Fruit fly (Drosophila melanogaster): Measurements from ENCODE around the gene ORMDL.

The ORMDL gene

dm6 chr3L:21617354-21617753 is 17.8 kb upstream of the ORMDL start, which contains the start of the genes S1P and CG11307:
Gene S1P, minus strand, starts transcription at chr3L:21617376.
Gene CG11307, plus strand, starts transcription at chr3L:21617623.
- no peak for TF ChIP-seq usp (GFP tag; optimal IDR thresholded peaks at IDR 0.05)
- peak; percentile 12 for TF ChIP-seq tai (GFP tag; optimal IDR thresholded peaks at IDR 0.05)
- no peak for TF ChIP-seq brk (GFP tag; optimal IDR thresholded peaks at IDR 0.05)
- TF ChIP-seq CG9705 (GFP tag; optimal IDR thresholded peaks at IDR 0.05): no peak
- no peak for TF ChIP-seq Dfd (GFP tag; optimal IDR thresholded peaks at IDR 0.05)

dm6 chr3L:21625547-21625946 is 9.6 kb upstream of the ORMDL start, which contains the start of the genes CG7166 and Alg11:
Gene CG7166, minus strand, starts transcription at chr3L:21625647.
Gene Alg11, plus strand, starts transcription at chr3L:21625806.
- no peak for TF ChIP-seq Dfd (GFP tag; optimal IDR thresholded peaks at IDR 0.05)
- no peak for TF ChIP-seq sage (GFP tag; optimal IDR thresholded peaks at IDR 0.05)
- no peak for TF ChIP-seq rgr (GFP tag; optimal IDR thresholded peaks at IDR 0.05)
- no peak for TF ChIP-seq OdsH (GFP tag; optimal IDR thresholded peaks at IDR 0.05)
- TF ChIP-seq woc (GFP tag; optimal IDR thresholded peaks at IDR 0.05): no peak
- TF ChIP-seq CrebA (GFP tag; optimal IDR thresholded peaks at IDR 0.05; ENCODE audit: borderline replicate concordance): no peak
- TF ChIP-seq Myc (optimal IDR thresholded peaks at IDR 0.05): no peak
- no peak for TF ChIP-seq Jra (GFP tag; optimal IDR thresholded peaks at IDR 0.05)
- no peak for TF ChIP-seq brk (GFP tag; optimal IDR thresholded peaks at IDR 0.05)
- TF ChIP-seq CG9705 (GFP tag; optimal IDR thresholded peaks at IDR 0.05): no peak
- TF ChIP-seq HLH106 (tag; optimal IDR thresholded peaks at IDR 0.05): no peak
- no peak for TF ChIP-seq Vsx2 (GFP tag; optimal IDR thresholded peaks at IDR 0.05; ENCODE audit: partially characterized antibody)
- TF ChIP-seq Sp1 (GFP tag; optimal IDR thresholded peaks at IDR 0.05): no peak
- no peak for TF ChIP-seq CG32264 (GFP tag; optimal IDR thresholded peaks at IDR 0.05)
- TF ChIP-seq h (GFP tag; optimal IDR thresholded peaks at IDR 0.05): no peak
- TF ChIP-seq dl (GFP tag; optimal IDR thresholded peaks at IDR 0.05; ENCODE audit: insufficient read depth in 1 of 2, partially characterized antibody in 2 of 2): no peak
- no peak for TF ChIP-seq Hnf4 (GFP tag; optimal IDR thresholded peaks at IDR 0.05)
- no peak for TF ChIP-seq ey (GFP tag; optimal IDR thresholded peaks at IDR 0.05)
- no peak for TF ChIP-seq fru (GFP tag; optimal IDR thresholded peaks at IDR 0.05)
- TF ChIP-seq Abd-B (GFP tag; optimal IDR thresholded peaks at IDR 0.05): no peak

- TF ChIP-seq Myc (optimal IDR thresholded peaks at IDR 0.05) (no peak), psq (GFP tag; optimal IDR thresholded peaks at IDR 0.05) (no peak), HLH106 (tag; optimal IDR thresholded peaks at IDR 0.05) (no peak), lola (GFP tag; optimal IDR thresholded peaks at IDR 0.05) (no peak), sage (GFP tag; optimal IDR thresholded peaks at IDR 0.05) (peak; percentile 38), Sp1 (GFP tag; optimal IDR thresholded peaks at IDR 0.05) (no peak), woc (GFP tag; optimal IDR thresholded peaks at IDR 0.05) (peak; percentile 11), Hr83 (GFP tag; optimal IDR thresholded peaks at IDR 0.05; ENCODE audit: poor library complexity, severe bottlenecking) (peak; percentile 42)
Observed at dm6 chr3L:21626036-21626614, 9.0 kb upstream of the ORMDL start.

dm6 chr3L:21634152-21634689 is 884 bp upstream of the ORMDL start, which contains the start of gene MED1:
Gene MED1, minus strand, starts transcription at chr3L:21634446.
- TF ChIP-seq OdsH (GFP tag; optimal IDR thresholded peaks at IDR 0.05) (no peak), HLH106 (tag; optimal IDR thresholded peaks at IDR 0.05) (peak; percentile 23), Dif (GFP tag; optimal IDR thresholded peaks at IDR 0.05; ENCODE audit: partially characterized antibody) (no peak), woc (GFP tag; optimal IDR thresholded peaks at IDR 0.05) (peak; percentile 30), lola (GFP tag; optimal IDR thresholded peaks at IDR 0.05) (peak; percentile 55), N (GFP tag; optimal IDR thresholded peaks at IDR 0.05) (peak; percentile 57), CG9705 (GFP tag; optimal IDR thresholded peaks at IDR 0.05) (no peak)

- TF ChIP-seq rgr (GFP tag; optimal IDR thresholded peaks at IDR 0.05) (no peak), woc (GFP tag; optimal IDR thresholded peaks at IDR 0.05) (no peak), N (GFP tag; optimal IDR thresholded peaks at IDR 0.05) (no peak), psq (GFP tag; optimal IDR thresholded peaks at IDR 0.05) (no peak), Hr78 (GFP tag; optimal IDR thresholded peaks at IDR 0.05) (no peak), sv (GFP tag; optimal IDR thresholded peaks at IDR 0.05) (no peak)
Observed at dm6 chr3L:21636265-21636993, 1.3 kb downstream of the ORMDL start, which contains the start of gene CG32444. Gene CG32444, plus strand, starts transcription at chr3L:21636947.
